Fruit fly (Drosophila melanogaster): ENCODE results near the gene CG9801.

DNA sequence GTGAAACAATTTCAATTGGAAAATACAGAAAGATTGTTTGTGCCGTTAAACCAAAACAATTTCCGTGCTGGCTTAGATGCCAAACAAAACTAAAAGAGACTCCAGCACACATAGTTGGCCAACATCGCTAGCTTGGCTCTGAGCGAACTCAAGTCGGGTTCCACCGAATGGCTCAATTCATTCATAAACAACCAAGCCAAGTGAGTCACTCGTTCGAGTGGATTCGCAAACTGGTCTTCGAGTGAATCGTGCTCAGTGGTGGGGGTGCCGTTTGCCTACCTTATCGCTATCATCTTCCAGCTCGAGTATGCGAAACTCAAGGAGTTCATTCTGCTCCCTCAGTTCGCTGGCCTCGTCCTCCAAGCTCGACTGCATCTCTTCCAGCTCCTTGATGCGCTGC lies 38.0 kb upstream of the CG9801 start:
- no peak; the same call in 2 of the 3 replicates for TF ChIP-seq CG8119 (GFP tag; IDR thresholded peaks at IDR 0.05)
- no peak for TF ChIP-seq CG32006 (GFP tag; optimal IDR thresholded peaks at IDR 0.05)
- no peak for TF ChIP-seq CG10631 (GFP tag; optimal IDR thresholded peaks at IDR 0.05)
- no peak for TF ChIP-seq achi (GFP tag; optimal IDR thresholded peaks at IDR 0.05)
- TF ChIP-seq svp (GFP tag) = no peak
- TF ChIP-seq Eip93F (GFP tag; optimal IDR thresholded peaks at IDR 0.05) = no peak
- TF ChIP-seq Hr38 (GFP tag; optimal IDR thresholded peaks at IDR 0.05) = no peak
- TF ChIP-seq CG6163 (GFP tag; IDR thresholded peaks at IDR 0.05) = 0 out of 3 replicates have a peak, but pooled peaks have one; percentile 18
- TF ChIP-seq CG8319 (GFP tag; optimal IDR thresholded peaks at IDR 0.05) = no peak
- no peak for TF ChIP-seq CG6808 (GFP tag; optimal IDR thresholded peaks at IDR 0.05)
